Worm (Caenorhabditis elegans) whole organism, L2 larva: ENCODE data around the gene C08E8.11.

Experiments
- C34F6.9 ChIP-seq: fragments of 150-350 bp; optimal IDR thresholded peaks from 2 replicates; lab custom pipeline; 2014; ENCODE audit warnings: missing biosample characterization, missing genetic modification characterization
- Y55F3AM.14 ChIP-seq: fragments of 200-800 bp; sonication (Bioruptor generic); optimal IDR thresholded peaks from 2 replicates; lab custom pipeline; 2018; ENCODE audit warnings: mild to moderate bottlenecking, missing genetic modification characterization, missing compliant biosample characterization
- alr-1 ChIP-seq: fragments of 150-350 bp; optimal IDR thresholded peaks from 2 replicates; lab custom pipeline; 2014; ENCODE audit warnings: missing biosample characterization, missing genetic modification characterization
- ama-1 ChIP-seq: fragments of 150-350 bp; optimal IDR thresholded peaks from 2 replicates; lab custom pipeline; 2018; ENCODE audit warnings: inconsistent platforms
- blmp-1 ChIP-seq: sonication (generic microtip); optimal IDR thresholded peaks from 2 replicates; lab custom pipeline; 2017; ENCODE audit warnings: missing genetic modification characterization, mild to moderate bottlenecking, missing compliant biosample characterization, antibody characterized with exemption, moderate library complexity; ENCODE audit not compliant: insufficient read depth
- crh-2 ChIP-seq: sonication (generic microtip); optimal IDR thresholded peaks from 2 replicates; lab custom pipeline; 2017; ENCODE audit warnings: missing biosample characterization, missing genetic modification characterization
- dmd-4 ChIP-seq: sonication (generic microtip); optimal IDR thresholded peaks from 2 replicates; lab custom pipeline; 2017; ENCODE audit warnings: missing biosample characterization, missing genetic modification characterization
- egl-27 ChIP-seq: sonication (generic microtip); optimal IDR thresholded peaks from 3 replicates; lab custom pipeline; 2017; ENCODE audit warnings: missing biosample characterization, missing genetic modification reagents, missing genetic modification characterization
- elt-1 ChIP-seq: fragments of 150-350 bp; optimal IDR thresholded peaks from 2 replicates; lab custom pipeline; 2014; ENCODE audit warnings: missing biosample characterization, missing genetic modification characterization
- elt-3 ChIP-seq: sonication (generic microtip); optimal IDR thresholded peaks from 2 replicates; lab custom pipeline; 2017; ENCODE audit warnings: missing biosample characterization, missing genetic modification characterization
- gmeb-1 ChIP-seq: fragments of 150-350 bp; optimal IDR thresholded peaks from 2 replicates; lab custom pipeline; 2014; ENCODE audit warnings: missing biosample characterization, missing genetic modification characterization
- lin-13 ChIP-seq: fragments of 150-350 bp; optimal IDR thresholded peaks from 2 replicates; lab custom pipeline; 2014; ENCODE audit warnings: missing biosample characterization, missing genetic modification reagents, missing genetic modification characterization
- mdl-1 ChIP-seq, 2 experiments: fragments of 150-350 bp in 1 of 2; sonication (generic microtip) in 1 of 2; optimal IDR thresholded peaks; 2 replicates each; lab custom pipeline; 2017; ENCODE audit warnings: missing biosample characterization in 2 of 2, missing genetic modification characterization in 2 of 2
- nhr-12 ChIP-seq: fragments of 150-350 bp; optimal IDR thresholded peaks from 2 replicates; lab custom pipeline; 2014; ENCODE audit warnings: missing biosample characterization, missing genetic modification characterization
- nhr-23 ChIP-seq: fragments of 150-350 bp; optimal IDR thresholded peaks from 2 replicates; lab custom pipeline; 2014; ENCODE audit warnings: missing biosample characterization, missing genetic modification reagents, missing genetic modification characterization
- nhr-237 ChIP-seq: fragments of 150-350 bp; optimal IDR thresholded peaks from 2 replicates; lab custom pipeline; 2014; ENCODE audit warnings: missing biosample characterization, missing genetic modification characterization
- nhr-25 ChIP-seq: fragments of 150-350 bp; sonication (generic microtip); optimal IDR thresholded peaks from 3 replicates; lab custom pipeline; 2014; ENCODE audit warnings: missing biosample characterization, missing genetic modification characterization
- peb-1 ChIP-seq: fragments of 150-350 bp; optimal IDR thresholded peaks from 2 replicates; lab custom pipeline; 2014; ENCODE audit warnings: missing biosample characterization, missing genetic modification characterization
- sem-4 ChIP-seq: fragments of 150-350 bp; optimal IDR thresholded peaks from 2 replicates; lab custom pipeline; 2014; ENCODE audit warnings: missing biosample characterization, missing genetic modification reagents, missing genetic modification characterization
- sma-3 ChIP-seq: sonication (generic microtip); optimal IDR thresholded peaks from 2 replicates; lab custom pipeline; 2016; ENCODE audit warnings: missing genetic modification reagents, missing genetic modification characterization, missing compliant biosample characterization
- sma-9 ChIP-seq, 2 experiments: fragments of 150-350 bp in 1 of 2; sonication (generic microtip) in 1 of 2; optimal IDR thresholded peaks; 2 replicates each; lab custom pipeline; 2014 to 2016; ENCODE audit warnings: missing genetic modification characterization in 2 of 2, mild to moderate bottlenecking in 1 of 2, missing biosample characterization in 1 of 2, missing compliant biosample characterization in 1 of 2, missing genetic modification reagents in 1 of 2, moderate library complexity in 1 of 2
- unc-39 ChIP-seq: fragments of 150-350 bp; optimal IDR thresholded peaks from 2 replicates; lab custom pipeline; 2014; ENCODE audit warnings: missing biosample characterization, missing genetic modification characterization
- unc-55 ChIP-seq: fragments of 150-350 bp; sonication (generic microtip); optimal IDR thresholded peaks from 3 replicates; lab custom pipeline; 2014; ENCODE audit warnings: missing biosample characterization, missing genetic modification reagents, missing genetic modification characterization
- ztf-1 ChIP-seq: fragments of 200-800 bp; sonication (Bioruptor generic); conservative IDR thresholded peaks from 2 replicates; pipeline ENCODE4 v1.3.6; 2022; ENCODE audit warnings: missing genetic modification characterization, missing compliant biosample characterization
- ztf-4 ChIP-seq: fragments of 150-350 bp; optimal IDR thresholded peaks from 2 replicates; lab custom pipeline; 2014; ENCODE audit warnings: missing biosample characterization, missing genetic modification characterization

The C08E8.11 gene

ce11 chrV:18394203-18394602 is 43.4 kb downstream of the C08E8.11 start, which contains the start of gene Y51A2B.6:
Y51A2B.6 (minus strand) TSS chrV:18394303.
- no peak for TF ChIP-seq dmd-4 (tag; lab: Kevin White, UChicago)
- no peak for TF ChIP-seq egl-27
- TF ChIP-seq sem-4, result no peak
- no peak for TF ChIP-seq crh-2 (tag; lab: Kevin White, UChicago)
- TF ChIP-seq ztf-4 (tag; lab: Kevin White, UChicago), result no peak
- no peak for TF ChIP-seq ztf-1 (GFP tag; lab: Robert Waterston, UW)
- TF ChIP-seq nhr-12 (tag; lab: Kevin White, UChicago), result no peak
- TF ChIP-seq blmp-1 (tag; lab: Kevin White, UChicago), result no peak

- TF ChIP-seq lin-13 (GFP tag; lab: Kevin White, UChicago), result no peak
- no peak for TF ChIP-seq nhr-237 (tag; lab: Kevin White, UChicago)
- TF ChIP-seq C34F6.9 (tag; lab: Kevin White, UChicago), result no peak
- no peak for TF ChIP-seq unc-55 (GFP tag; lab: Kevin White, UChicago)
- no peak for TF ChIP-seq sma-9 (GFP tag; optimal IDR thresholded peaks at IDR 0.05; lab: Kevin White, UChicago)
- no peak for TF ChIP-seq sma-9 (tag; optimal IDR thresholded peaks at IDR 0.05; lab: Kevin White, UChicago)
- TF ChIP-seq sma-3 (GFP tag; lab: Kevin White, UChicago), result no peak
- TF ChIP-seq nhr-25, result no peak
- no peak for TF ChIP-seq ama-1 (lab: Kevin White, UChicago)
- no peak for TF ChIP-seq egl-27
- TF ChIP-seq elt-1, result no peak
- no peak for TF ChIP-seq gmeb-1
- TF ChIP-seq elt-3 (tag; lab: Kevin White, UChicago), result no peak
- TF ChIP-seq unc-39 (tag; lab: Kevin White, UChicago), result no peak
- TF ChIP-seq mdl-1 (tag; optimal IDR thresholded peaks at IDR 0.05; lab: Kevin White, UChicago), result no peak
Observed at ce11 chrV:18395649-18396048, 44.8 kb downstream of the C08E8.11 start, which contains the start of gene Y51A2B.9. Y51A2B.9 (minus strand) TSS chrV:18395749.

ce11 chrV:18397814-18398213 is 47.0 kb downstream of the C08E8.11 start, which contains the start of gene Y51A2B.16:
Y51A2B.16 (minus strand) TSS chrV:18397914.
- no peak for TF ChIP-seq C34F6.9 (tag; lab: Kevin White, UChicago)
- no peak for TF ChIP-seq alr-1
- no peak for TF ChIP-seq peb-1
- TF ChIP-seq dmd-4 (tag; lab: Kevin White, UChicago), result no peak
- TF ChIP-seq ztf-1 (GFP tag; lab: Robert Waterston, UW), result no peak
- TF ChIP-seq blmp-1 (tag; lab: Kevin White, UChicago), result no peak
- no peak for TF ChIP-seq lin-13 (GFP tag; lab: Kevin White, UChicago)
- TF ChIP-seq nhr-23 (tag; lab: Kevin White, UChicago), result no peak
- TF ChIP-seq sem-4, result no peak
- TF ChIP-seq Y55F3AM.14, result no peak
